Fruit fly (Drosophila melanogaster): ENCODE measurements around the gene orb2.

orb2 gene

dm6 chr3L:8974478-8975477 lies 20.5 kb upstream of the orb2 start, which contains the start of the genes pix and Srp68 (continued):
- no peak for TF ChIP-seq corto (GFP tag; optimal IDR thresholded peaks at IDR 0.05)
- peak; percentile 85 for TF ChIP-seq CG13287 (GFP tag; IDR thresholded peaks at IDR 0.05; ENCODE audit: partially characterized antibody)
- TF ChIP-seq unpg (GFP tag; optimal IDR thresholded peaks at IDR 0.05): no peak
- TF ChIP-seq CG3407 (GFP tag; optimal IDR thresholded peaks at IDR 0.05): peak; percentile 31
- peak; percentile 3 for TF ChIP-seq psq (GFP tag; optimal IDR thresholded peaks at IDR 0.05)
- peak; percentile 74 for TF ChIP-seq Hr3 (GFP tag; optimal IDR thresholded peaks at IDR 0.05)
- TF ChIP-seq dati (GFP tag; IDR thresholded peaks at IDR 0.05): no peak
- peak; percentile 11 for TF ChIP-seq CG3163 (GFP tag; optimal IDR thresholded peaks at IDR 0.05)
- peak; percentile 61 for TF ChIP-seq Hsf (GFP tag; optimal IDR thresholded peaks at IDR 0.05)
- TF ChIP-seq Opbp (GFP tag; IDR thresholded peaks at IDR 0.05; ENCODE audit: partially characterized antibody): peak; percentile 66; the same call in 2 of the 3 replicates
- peak in 1 of 2 experiments; percentile 9 for TF ChIP-seq insv (GFP tag; optimal IDR thresholded peaks at IDR 0.05)
- TF ChIP-seq Hr51 (GFP tag; optimal IDR thresholded peaks at IDR 0.05): peak in 1 of 2 experiments; percentile 14
- peak; percentile 19 for TF ChIP-seq CG8089 (GFP tag; optimal IDR thresholded peaks at IDR 0.05)
- peak; percentile 93 for TF ChIP-seq Scr (GFP tag; IDR thresholded peaks at IDR 0.05; ENCODE audit: partially characterized antibody)
- TF ChIP-seq CG2120 (GFP tag; optimal IDR thresholded peaks at IDR 0.05): peak; percentile 76
- peak; percentile 54; the same call in 1 of the 2 replicates for TF ChIP-seq CG7372 (GFP tag; IDR thresholded peaks at IDR 0.05)
- TF ChIP-seq zfh2 (GFP tag; optimal IDR thresholded peaks at IDR 0.05): peak; percentile 55
- TF ChIP-seq Lim3 (GFP tag; IDR thresholded peaks at IDR 0.05): no peak
- TF ChIP-seq tx (GFP tag; optimal IDR thresholded peaks at IDR 0.05): peak; percentile 33
- peak; percentile 40 for TF ChIP-seq CG1647 (GFP tag; optimal IDR thresholded peaks at IDR 0.05)
- peak; percentile 55 for TF ChIP-seq CG1529 (GFP tag; optimal IDR thresholded peaks at IDR 0.05)
- TF ChIP-seq CG16815 (GFP tag; optimal IDR thresholded peaks at IDR 0.05): peak; percentile 47
- peak; percentile 27 for TF ChIP-seq CG10654 (GFP tag; optimal IDR thresholded peaks at IDR 0.05)
- TF ChIP-seq toy (GFP tag; IDR thresholded peaks at IDR 0.05): no peak
- TF ChIP-seq CG18764 (GFP tag; optimal IDR thresholded peaks at IDR 0.05): peak; percentile 31
- peak; percentile 30 for TF ChIP-seq kay (GFP tag; optimal IDR thresholded peaks at IDR 0.05)
- TF ChIP-seq CG12744 (GFP tag; optimal IDR thresholded peaks at IDR 0.05): no peak
- peak; percentile 50 for TF ChIP-seq Bdp1 (GFP tag; optimal IDR thresholded peaks at IDR 0.05)
- TF ChIP-seq CG15601 (tag; optimal IDR thresholded peaks at IDR 0.05): peak; percentile 62
- TF ChIP-seq CG2712 (tag; optimal IDR thresholded peaks at IDR 0.05): peak; percentile 82
- peak; percentile 75 for TF ChIP-seq Chrac-16 (GFP tag; optimal IDR thresholded peaks at IDR 0.05)
- peak; percentile 26 for TF ChIP-seq CG3995 (GFP tag; optimal IDR thresholded peaks at IDR 0.05)
- peak; percentile 31 for TF ChIP-seq CG12942 (GFP tag; optimal IDR thresholded peaks at IDR 0.05)
- peak; percentile 92 for TF ChIP-seq CG2116 (GFP tag; optimal IDR thresholded peaks at IDR 0.05)
- TF ChIP-seq Ada2b (GFP tag; IDR thresholded peaks at IDR 0.05): no peak
- no peak for TF ChIP-seq tup (GFP tag; optimal IDR thresholded peaks at IDR 0.05)

DNA sequence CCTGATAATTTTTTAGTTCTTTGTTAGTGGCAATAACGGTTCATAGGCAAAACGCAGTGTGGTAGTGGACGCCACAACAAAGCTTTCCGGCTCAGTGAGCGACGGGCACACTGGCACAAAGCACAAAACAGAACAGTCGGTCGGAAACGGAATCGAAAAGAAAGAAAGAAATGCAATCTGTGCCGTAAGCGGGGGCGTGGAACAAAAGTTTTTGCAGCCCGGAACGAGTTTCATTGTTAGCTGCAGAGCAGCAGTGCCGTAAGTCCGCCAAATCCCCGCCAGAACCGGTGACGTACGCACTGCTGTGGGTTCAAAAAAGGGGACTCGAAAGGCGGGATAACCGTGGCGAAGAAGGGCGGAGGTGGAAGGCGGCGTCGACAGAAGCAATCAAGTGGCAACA lies 14.2 kb upstream of the orb2 start, which contains the start of gene CG5026:
CG5026 (plus strand) TSS at position 92 of the 400 bp plus-strand sequence.
- TF ChIP-seq inv (GFP tag; IDR thresholded peaks at IDR 0.05; ENCODE audit: partially characterized antibody) (no peak), abd-A (tag; optimal IDR thresholded peaks at IDR 0.05) (no peak), Fer1 (GFP tag; optimal IDR thresholded peaks at IDR 0.05) (peak; percentile 41), stwl (tag; optimal IDR thresholded peaks at IDR 0.05) (peak; percentile 23), fd102C (GFP tag; optimal IDR thresholded peaks at IDR 0.05) (no peak), seq (GFP tag; IDR thresholded peaks at IDR 0.05) (no peak), CG4707 (GFP tag; optimal IDR thresholded peaks at IDR 0.05) (no peak), fu2 (GFP tag; optimal IDR thresholded peaks at IDR 0.05) (no peak), CG10431 (GFP tag; optimal IDR thresholded peaks at IDR 0.05) (no peak), BEAF-32 (GFP tag; optimal IDR thresholded peaks at IDR 0.05) (peak; percentile 21), HLH4C (GFP tag; IDR thresholded peaks at IDR 0.05; ENCODE audit: partially characterized antibody) (no peak), H2.0 (GFP tag; IDR thresholded peaks at IDR 0.05) (no peak), sna (GFP tag; IDR thresholded peaks at IDR 0.05; ENCODE audit: partially characterized antibody) (0 out of 2 replicates have a peak, but pooled peaks have one; percentile 31), ewg (GFP tag; optimal IDR thresholded peaks at IDR 0.05) (no peak)

Data from whole organism, embryonic.